Worm (Caenorhabditis elegans) whole organism, L4 larva: ENCODE results near the gene F56B3.2.
A peak's percentile ranks its signal among the peaks of the same experiment; 100 is the strongest.
"Not testable (repeated sequence)": the region's sequence is repeated elsewhere in the genome, so short reads cannot be mapped to it uniquely, and the experiment has no call there.

Experiments used
- F44E2.7 ChIP-seq: fragments of 200-800 bp; sonication (Bioruptor generic); IDR thresholded peaks from 2 replicates; pipeline ENCODE4 v2.1.2; 2022; ENCODE audit warnings: missing genetic modification characterization, missing compliant biosample characterization
- F49E8.2 ChIP-seq: sonication (generic microtip); optimal IDR thresholded peaks from 2 replicates; lab custom pipeline; 2016; ENCODE audit warnings: missing compliant biosample characterization, mild to moderate bottlenecking, missing genetic modification characterization, borderline replicate concordance
- ZK546.5 ChIP-seq, 2 experiments: sonication (generic microtip); optimal IDR thresholded peaks; 2 replicates each; lab custom pipeline; 2017; ENCODE audit warnings: missing biosample characterization in 2 of 2, missing genetic modification characterization in 2 of 2
- arid-1 ChIP-seq: fragments of 200-800 bp; sonication (Bioruptor generic); conservative IDR thresholded peaks from 2 replicates; pipeline ENCODE4 v1.3.6; 2022; ENCODE audit warnings: missing genetic modification reagents, missing genetic modification characterization, missing compliant biosample characterization
- ces-1 ChIP-seq: fragments of 150-350 bp; sonication (generic microtip); optimal IDR thresholded peaks from 4 replicates; lab custom pipeline; 2014; ENCODE audit warnings: missing biosample characterization, missing genetic modification reagents, missing genetic modification characterization
- cey-2 ChIP-seq: sonication (generic microtip); optimal IDR thresholded peaks from 3 replicates; lab custom pipeline; 2017; ENCODE audit warnings: missing genetic modification characterization, mild to moderate bottlenecking, missing compliant biosample characterization, antibody characterized with exemption, borderline replicate concordance; ENCODE audit not compliant: insufficient read depth
- daf-16 ChIP-seq, 3 experiments: sonication (generic microtip); optimal IDR thresholded peaks; 2 replicates each; lab custom pipeline; 2016 to 2017; ENCODE audit warnings: missing genetic modification characterization in 3 of 3, missing genetic modification reagents in 3 of 3, mild to moderate bottlenecking in 2 of 3, missing compliant biosample characterization in 2 of 3, missing biosample characterization in 1 of 3, moderate library complexity in 1 of 3
- daf-8 ChIP-seq: fragments of 200-800 bp; sonication (Bioruptor generic); IDR thresholded peaks from 2 replicates; pipeline ENCODE4 v1.3.6; 2022; ENCODE audit warnings: missing genetic modification characterization, missing compliant biosample characterization
- dmd-6 ChIP-seq: fragments of 200-800 bp; sonication (Bioruptor generic); IDR thresholded peaks from 2 replicates; pipeline ENCODE4 v1.3.6; 2022; ENCODE audit warnings: missing genetic modification reagents, missing genetic modification characterization, missing compliant biosample characterization
- dmd-9 ChIP-seq: fragments of 200-800 bp; sonication (Bioruptor generic); IDR thresholded peaks from 2 replicates; pipeline ENCODE4 v1.3.6; 2022; ENCODE audit warnings: missing genetic modification reagents, missing genetic modification characterization, missing compliant biosample characterization
- dpl-1 ChIP-seq: fragments of 150-350 bp; optimal IDR thresholded peaks from 2 replicates; lab custom pipeline; 2014; ENCODE audit warnings: missing biosample characterization, missing genetic modification reagents, missing genetic modification characterization
- duxl-1 ChIP-seq: sonication (generic microtip); optimal IDR thresholded peaks from 2 replicates; lab custom pipeline; 2016; ENCODE audit warnings: mild to moderate bottlenecking, missing genetic modification characterization, moderate library complexity, missing compliant biosample characterization; ENCODE audit not compliant: poor library complexity
- fkh-10 ChIP-seq: fragments of 150-350 bp; optimal IDR thresholded peaks from 2 replicates; lab custom pipeline; 2014; ENCODE audit warnings: missing biosample characterization, missing genetic modification reagents, missing genetic modification characterization
- hmg-1.1 ChIP-seq: fragments of 200-800 bp; sonication (Bioruptor generic); IDR thresholded peaks from 2 replicates; pipeline ENCODE4 v1.3.6; 2022; ENCODE audit warnings: missing genetic modification reagents, missing genetic modification characterization, missing compliant biosample characterization
- jun-1 ChIP-seq: fragments of 150-350 bp; optimal IDR thresholded peaks from 2 replicates; lab custom pipeline; 2014; ENCODE audit warnings: missing biosample characterization, missing genetic modification reagents, missing genetic modification characterization
- lin-29 ChIP-seq: fragments of 200-800 bp; sonication (Bioruptor generic); IDR thresholded peaks from 2 replicates; pipeline ENCODE4 v1.3.6; 2022; ENCODE audit warnings: missing genetic modification reagents, missing genetic modification characterization, missing compliant biosample characterization
- lin-38 ChIP-seq: fragments of 200-800 bp; sonication (Bioruptor generic); IDR thresholded peaks from 2 replicates; pipeline ENCODE4 v1.3.6; 2022; ENCODE audit warnings: missing genetic modification reagents, missing genetic modification characterization, missing compliant biosample characterization
- lin-39 ChIP-seq: fragments of 150-350 bp; optimal IDR thresholded peaks from 2 replicates; lab custom pipeline; 2014; ENCODE audit warnings: missing biosample characterization, missing genetic modification reagents, missing genetic modification characterization
- mes-2 ChIP-seq: sonication (generic microtip); optimal IDR thresholded peaks from 2 replicates; lab custom pipeline; 2016; ENCODE audit warnings: missing genotype, mild to moderate bottlenecking, missing genetic modification characterization, missing compliant biosample characterization; ENCODE audit not compliant: poor library complexity, severe bottlenecking
- nhr-10 ChIP-seq: fragments of 150-350 bp; optimal IDR thresholded peaks from 2 replicates; lab custom pipeline; 2014; ENCODE audit warnings: missing biosample characterization, missing genetic modification characterization
- nhr-102 ChIP-seq: sonication (generic microtip); optimal IDR thresholded peaks from 2 replicates; lab custom pipeline; 2016; ENCODE audit warnings: mild to moderate bottlenecking, missing genetic modification characterization, moderate library complexity, missing compliant biosample characterization
- nhr-11 ChIP-seq: fragments of 150-350 bp; optimal IDR thresholded peaks from 2 replicates; lab custom pipeline; 2014; ENCODE audit warnings: missing biosample characterization, missing genetic modification characterization
- nhr-111 ChIP-seq: fragments of 200-800 bp; sonication (Bioruptor generic); optimal IDR thresholded peaks from 2 replicates; lab custom pipeline; 2018; ENCODE audit warnings: mild to moderate bottlenecking, missing genetic modification characterization, missing compliant biosample characterization
- nhr-28 ChIP-seq: fragments of 150-350 bp; optimal IDR thresholded peaks from 2 replicates; lab custom pipeline; 2014; ENCODE audit warnings: missing biosample characterization, missing genetic modification characterization
- pha-4 ChIP-seq, 2 experiments: fragments of 150-350 bp in 1 of 2; fragments of 200-800 bp in 1 of 2; sonication (Bioruptor generic) in 1 of 2; IDR thresholded peaks in 1 of 2; optimal IDR thresholded peaks in 1 of 2; 2 replicates each; pipeline versions ENCODE4 v1.3.6 to Lab custom; 2014 to 2022; ENCODE audit warnings: missing genetic modification characterization in 2 of 2, missing genetic modification reagents in 2 of 2, missing biosample characterization in 1 of 2, missing compliant biosample characterization in 1 of 2
- pqm-1 ChIP-seq: sonication (generic microtip); optimal IDR thresholded peaks from 2 replicates; lab custom pipeline; 2017; ENCODE audit warnings: missing biosample characterization, missing genetic modification characterization
- saeg-2 ChIP-seq: fragments of 200-800 bp; sonication (Bioruptor generic); IDR thresholded peaks from 2 replicates; pipeline ENCODE4 v1.3.6; 2022; ENCODE audit warnings: missing genetic modification reagents, missing genetic modification characterization, missing compliant biosample characterization

Gene F56B3.2

ce11 chrIV:782393-782792 lies 14.0 kb upstream of the F56B3.2 start:
- no peak for TF ChIP-seq daf-16 (GFP tag; optimal IDR thresholded peaks at IDR 0.05; lab: Kevin White, UChicago)
- peak; percentile 81 for TF ChIP-seq daf-16 (tag; optimal IDR thresholded peaks at IDR 0.05; lab: Kevin White, UChicago)
- no peak for TF ChIP-seq cey-2 (tag; lab: Kevin White, UChicago)
- no peak for TF ChIP-seq hmg-1.1 (GFP tag; lab: Robert Waterston, UW)
- no peak for TF ChIP-seq lin-39 (tag; lab: Kevin White, UChicago)
- no peak for TF ChIP-seq lin-29
- peak; percentile 39; the same call in 1 of the 2 replicates for TF ChIP-seq dmd-6
- TF ChIP-seq ZK546.5 (tag; optimal IDR thresholded peaks at IDR 0.05; lab: Kevin White, UChicago): no peak

ce11 chrIV:778484-778883 lies 10.1 kb upstream of the F56B3.2 start, which contains the start of gene ugt-52:
Gene ugt-52 (plus strand): TSS chrIV:778784.
- TF ChIP-seq daf-16 (GFP tag; optimal IDR thresholded peaks at IDR 0.05; lab: Kevin White, UChicago): no peak
- peak; percentile 41 for TF ChIP-seq daf-16 (tag; optimal IDR thresholded peaks at IDR 0.05; lab: Kevin White, UChicago)
- no peak for TF ChIP-seq duxl-1
- peak; percentile 12 for TF ChIP-seq nhr-28 (tag; lab: Kevin White, UChicago)
- TF ChIP-seq pqm-1: no peak
- no peak for TF ChIP-seq F44E2.7
- no peak for TF ChIP-seq nhr-11

ce11 chrIV:773580-773979 lies 5.2 kb upstream of the F56B3.2 start:
- TF ChIP-seq F49E8.2 (no peak), nhr-102 (tag; lab: Kevin White, UChicago) (no peak)

- no peak for TF ChIP-seq pha-4 (GFP tag; IDR thresholded peaks at IDR 0.05; lab: Robert Waterston, UW)
- TF ChIP-seq pha-4 (tag; optimal IDR thresholded peaks at IDR 0.05; lab: Kevin White, UChicago): no peak
- peak; percentile 33 for TF ChIP-seq mes-2 (tag; lab: Kevin White, UChicago)
- TF ChIP-seq daf-8 (GFP tag; lab: Robert Waterston, UW): no peak
- no peak for TF ChIP-seq hmg-1.1 (GFP tag; lab: Robert Waterston, UW)
- TF ChIP-seq jun-1 (tag; lab: Kevin White, UChicago): no peak
- no peak for TF ChIP-seq fkh-10 (GFP tag; lab: Kevin White, UChicago)
- no peak for TF ChIP-seq nhr-111
- TF ChIP-seq nhr-28 (tag; lab: Kevin White, UChicago): no peak
- TF ChIP-seq arid-1 (GFP tag; lab: Robert Waterston, UW): no peak
- peak; percentile 90 for TF ChIP-seq lin-38 (GFP tag; lab: Robert Waterston, UW)
- TF ChIP-seq dpl-1: peak; percentile 76
- TF ChIP-seq nhr-10 (tag; lab: Kevin White, UChicago): no peak
- TF ChIP-seq saeg-2 (GFP tag; lab: Robert Waterston, UW): no peak
- TF ChIP-seq daf-16 (GFP tag; optimal IDR thresholded peaks at IDR 0.05; lab: Kevin White, UChicago): no peak
- no peak for TF ChIP-seq daf-16 (tag; optimal IDR thresholded peaks at IDR 0.05; lab: Kevin White, UChicago)
- no peak for TF ChIP-seq dmd-9 (GFP tag; lab: Robert Waterston, UW)
Measured at ce11 chrIV:772931-773330, 4.5 kb upstream of the F56B3.2 start, which contains the start of gene mrpl-2. Gene mrpl-2 (plus strand): TSS chrIV:773237.

- TF ChIP-seq nhr-11; ces-1 (GFP tag; lab: Kevin White, UChicago); jun-1 (tag; lab: Kevin White, UChicago): not testable (repeated sequence)
Measured at ce11 chrIV:771061-771460, 2.7 kb upstream of the F56B3.2 start, which contains the start of gene F56B3.9. Gene F56B3.9 (plus strand): TSS chrIV:771361.

- TF ChIP-seq lin-38 (GFP tag; lab: Robert Waterston, UW): peak; percentile 86
Measured at ce11 chrIV:769931-770544, 1.7 kb upstream of the F56B3.2 start.
